Worm (Caenorhabditis elegans): ENCODE measurements around the gene T03F7.6.

DNA sequence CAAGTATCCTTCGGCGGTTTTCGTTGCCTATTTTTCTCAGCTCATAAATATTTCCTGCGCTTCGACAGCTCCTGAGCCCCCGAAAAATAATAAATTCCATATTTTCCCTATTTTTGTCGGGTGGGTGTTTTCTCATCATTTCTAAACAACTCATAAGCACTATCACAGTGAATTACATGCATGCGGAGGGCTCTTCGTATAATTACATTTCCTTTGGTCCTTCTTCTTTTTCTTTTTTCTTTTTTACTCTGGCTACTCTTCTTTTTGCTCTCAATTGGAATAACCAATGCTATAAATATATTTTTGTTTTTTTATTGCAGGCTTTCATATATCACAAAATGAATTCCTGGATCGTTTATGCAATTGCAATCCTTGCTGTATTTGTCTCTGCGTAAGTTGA, 47.4 kb downstream of the T03F7.6 start, which contains the start of gene T02E9.5:
- TF ChIP-seq nhr-232 (tag; optimal IDR thresholded peaks at IDR 0.05) (no peak), ama-1 (optimal IDR thresholded peaks at IDR 0.05) (no peak), dve-1 (tag; optimal IDR thresholded peaks at IDR 0.05) (no peak), ztf-16 (tag; optimal IDR thresholded peaks at IDR 0.05) (no peak), ceh-14 (tag; optimal IDR thresholded peaks at IDR 0.05) (no peak)

All from whole organism, late embryonic.